Worm (Caenorhabditis elegans): Measurements from ENCODE around the gene B0393.5.
A peak's percentile ranks its signal among the peaks of the same experiment; 100 is the strongest.
"Not testable (repeated sequence)": the region's sequence is repeated elsewhere in the genome, so short reads cannot be mapped to it uniquely, and the experiment has no call there.

The B0393.5 gene

ce11 chrIII:4742620-4743019, 23.0 kb upstream of the B0393.5 start, which contains the start of gene twk-6:
twk-6 (plus strand) TSS chrIII:4742920.
- TF ChIP-seq med-1 (GFP tag; optimal IDR thresholded peaks at IDR 0.05; ENCODE audit: insufficient read depth); klf-2 (GFP tag; conservative IDR thresholded peaks at IDR 0.05); T22C8.4 (GFP tag; IDR thresholded peaks at IDR 0.05): not testable (repeated sequence)

- TF ChIP-seq ztf-23 (GFP tag; IDR thresholded peaks at IDR 0.05) (no peak), med-1 (GFP tag; optimal IDR thresholded peaks at IDR 0.05; ENCODE audit: insufficient read depth) (no peak), cog-1 (tag; optimal IDR thresholded peaks at IDR 0.05) (no peak), ztf-29 (GFP tag; IDR thresholded peaks at IDR 0.05) (no peak), ref-1 (GFP tag; conservative IDR thresholded peaks at IDR 0.05) (no peak), flt-1 (GFP tag; IDR thresholded peaks at IDR 0.05) (no peak), T22C8.4 (GFP tag; IDR thresholded peaks at IDR 0.05) (no peak), klf-2 (GFP tag; conservative IDR thresholded peaks at IDR 0.05) (no peak), tab-1 (GFP tag; IDR thresholded peaks at IDR 0.05) (no peak)
These were observed 19.6 kb upstream of the B0393.5 start, which contains the start of gene F17C8.6 for ce11 chrIII:4745934-4746333. F17C8.6 (minus strand) TSS chrIII:4746034.

- no peak for TF ChIP-seq ztf-29 (GFP tag; IDR thresholded peaks at IDR 0.05)
- TF ChIP-seq med-1 (GFP tag; optimal IDR thresholded peaks at IDR 0.05; ENCODE audit: insufficient read depth), result no peak
- no peak for TF ChIP-seq tab-1 (GFP tag; IDR thresholded peaks at IDR 0.05)
- TF ChIP-seq klf-2 (GFP tag; conservative IDR thresholded peaks at IDR 0.05), result no peak
- TF ChIP-seq T22C8.4 (GFP tag; IDR thresholded peaks at IDR 0.05), result no peak
- TF ChIP-seq ztf-23 (GFP tag; IDR thresholded peaks at IDR 0.05), result no peak
- no peak for TF ChIP-seq ref-1 (GFP tag; conservative IDR thresholded peaks at IDR 0.05)
- no peak for TF ChIP-seq cog-1 (tag; optimal IDR thresholded peaks at IDR 0.05)
- no peak for TF ChIP-seq flt-1 (GFP tag; IDR thresholded peaks at IDR 0.05)
These were observed 17.5 kb upstream of the B0393.5 start, which contains the start of gene col-89 for ce11 chrIII:4748109-4748508. col-89 (plus strand) TSS chrIII:4748127.

ce11 chrIII:4748666-4749065, 16.9 kb upstream of the B0393.5 start:
- TF ChIP-seq klf-2 (GFP tag; conservative IDR thresholded peaks at IDR 0.05), result 0 out of 2 replicates have a peak, but pooled peaks have one; percentile 5
- no peak for TF ChIP-seq T22C8.4 (GFP tag; IDR thresholded peaks at IDR 0.05)
- no peak for TF ChIP-seq ztf-29 (GFP tag; IDR thresholded peaks at IDR 0.05)

ce11 chrIII:4754001-4754561, 11.5 kb upstream of the B0393.5 start, which contains the start of the genes rps-0 and rbg-3:
rps-0 (minus strand) TSS chrIII:4754051.
rbg-3 (plus strand) TSS chrIII:4754424.
- TF ChIP-seq med-1 (GFP tag; optimal IDR thresholded peaks at IDR 0.05; ENCODE audit: insufficient read depth) (no peak), ref-1 (GFP tag; conservative IDR thresholded peaks at IDR 0.05) (no peak), ztf-23 (GFP tag; IDR thresholded peaks at IDR 0.05) (peak; percentile 71; the same call in 1 of the 2 replicates), klf-2 (GFP tag; conservative IDR thresholded peaks at IDR 0.05) (no peak), cog-1 (tag; optimal IDR thresholded peaks at IDR 0.05) (peak; percentile 41), ztf-29 (GFP tag; IDR thresholded peaks at IDR 0.05) (0 out of 2 replicates have a peak, but pooled peaks have one; percentile 21), tab-1 (GFP tag; IDR thresholded peaks at IDR 0.05) (no peak)

- TF ChIP-seq klf-2 (GFP tag; conservative IDR thresholded peaks at IDR 0.05), result peak; percentile 77; the same call in 1 of the 2 replicates
- peak; percentile 81 for TF ChIP-seq cog-1 (tag; optimal IDR thresholded peaks at IDR 0.05)
- peak; percentile 39 for TF ChIP-seq med-1 (GFP tag; optimal IDR thresholded peaks at IDR 0.05; ENCODE audit: insufficient read depth)
- peak; percentile 66 for TF ChIP-seq ztf-29 (GFP tag; IDR thresholded peaks at IDR 0.05)
- peak; percentile 86 for TF ChIP-seq tab-1 (GFP tag; IDR thresholded peaks at IDR 0.05)
- TF ChIP-seq flt-1 (GFP tag; IDR thresholded peaks at IDR 0.05), result peak; percentile 87
- TF ChIP-seq ztf-23 (GFP tag; IDR thresholded peaks at IDR 0.05), result peak; percentile 86
- peak; percentile 72 for TF ChIP-seq T22C8.4 (GFP tag; IDR thresholded peaks at IDR 0.05)
- 0 out of 2 replicates have a peak, but pooled peaks have one; percentile 35 for TF ChIP-seq ref-1 (GFP tag; conservative IDR thresholded peaks at IDR 0.05)
These were observed 8.6 kb upstream of the B0393.5 start, which contains the start of gene fbxl-2 for ce11 chrIII:4756983-4757382. fbxl-2 (plus strand) TSS chrIII:4757260.

- TF ChIP-seq flt-1 (GFP tag; IDR thresholded peaks at IDR 0.05) (no peak), ref-1 (GFP tag; conservative IDR thresholded peaks at IDR 0.05) (no peak), med-1 (GFP tag; optimal IDR thresholded peaks at IDR 0.05; ENCODE audit: insufficient read depth) (no peak), klf-2 (GFP tag; conservative IDR thresholded peaks at IDR 0.05) (no peak), T22C8.4 (GFP tag; IDR thresholded peaks at IDR 0.05) (no peak), ztf-29 (GFP tag; IDR thresholded peaks at IDR 0.05) (no peak), ztf-23 (GFP tag; IDR thresholded peaks at IDR 0.05) (no peak), tab-1 (GFP tag; IDR thresholded peaks at IDR 0.05) (no peak), cog-1 (tag; optimal IDR thresholded peaks at IDR 0.05) (no peak)
These were observed 2.7 kb upstream of the B0393.5 start for ce11 chrIII:4762846-4763245.

- TF ChIP-seq klf-2 (GFP tag; conservative IDR thresholded peaks at IDR 0.05), result no peak
- no peak for TF ChIP-seq ztf-23 (GFP tag; IDR thresholded peaks at IDR 0.05)
- no peak for TF ChIP-seq med-1 (GFP tag; optimal IDR thresholded peaks at IDR 0.05; ENCODE audit: insufficient read depth)
- TF ChIP-seq flt-1 (GFP tag; IDR thresholded peaks at IDR 0.05), result no peak
- no peak for TF ChIP-seq ztf-29 (GFP tag; IDR thresholded peaks at IDR 0.05)
- TF ChIP-seq cog-1 (tag; optimal IDR thresholded peaks at IDR 0.05), result no peak
- no peak for TF ChIP-seq tab-1 (GFP tag; IDR thresholded peaks at IDR 0.05)
These were observed 2.1 kb upstream of the B0393.5 start, which contains the start of gene B0393.4 for ce11 chrIII:4763509-4763908. B0393.4 (minus strand) TSS chrIII:4763609.

ce11 chrIII:4766842-4767241, 1.3 kb downstream of the B0393.5 start:
- TF ChIP-seq ref-1 (GFP tag; conservative IDR thresholded peaks at IDR 0.05) (no peak), cog-1 (tag; optimal IDR thresholded peaks at IDR 0.05) (no peak), ztf-29 (GFP tag; IDR thresholded peaks at IDR 0.05) (no peak), klf-2 (GFP tag; conservative IDR thresholded peaks at IDR 0.05) (no peak), flt-1 (GFP tag; IDR thresholded peaks at IDR 0.05) (no peak), med-1 (GFP tag; optimal IDR thresholded peaks at IDR 0.05; ENCODE audit: insufficient read depth) (no peak), ztf-23 (GFP tag; IDR thresholded peaks at IDR 0.05) (no peak), T22C8.4 (GFP tag; IDR thresholded peaks at IDR 0.05) (no peak), tab-1 (GFP tag; IDR thresholded peaks at IDR 0.05) (no peak)
